Worm (Caenorhabditis elegans) whole organism, mixed stage, embryonic: ENCODE results near the gene M01B2.10.

Source experiments
- elt-3 ChIP-seq: fragments of 150-350 bp; optimal IDR thresholded peaks from 2 replicates; lab custom pipeline; 2014; ENCODE audit warnings: missing biosample characterization, missing genetic modification characterization
- nhr-12 ChIP-seq: fragments of 150-350 bp; optimal IDR thresholded peaks from 2 replicates; lab custom pipeline; 2014; ENCODE audit warnings: missing biosample characterization, missing genetic modification characterization
- nhr-28 ChIP-seq: fragments of 150-350 bp; optimal IDR thresholded peaks from 2 replicates; lab custom pipeline; 2014; ENCODE audit warnings: missing biosample characterization, missing genetic modification characterization
- sptf-1 ChIP-seq: sonication (generic microtip); optimal IDR thresholded peaks from 2 replicates; lab custom pipeline; 2017; ENCODE audit warnings: mild to moderate bottlenecking, missing genetic modification characterization, moderate library complexity, missing compliant biosample characterization

ce11 chrV:15293865-15294264, 31.6 kb upstream of the M01B2.10 start, which contains the start of gene str-96:
- TF ChIP-seq nhr-28 (tag; lab: Kevin White, UChicago) (no peak), sptf-1 (tag; lab: Kevin White, UChicago) (no peak), elt-3 (tag; lab: Kevin White, UChicago) (no peak), nhr-12 (tag; lab: Kevin White, UChicago) (no peak)
